Worm (Caenorhabditis elegans): ENCODE results near the gene srd-49.

ce11 chrV:10065679-10066078 is 28.8 kb upstream of the srd-49 start:
- no peak for TF ChIP-seq sem-4 (tag; optimal IDR thresholded peaks at IDR 0.05)
- no peak for TF ChIP-seq snpc-4 (tag; optimal IDR thresholded peaks at IDR 0.05)
- no peak for TF ChIP-seq nhr-77 (tag; optimal IDR thresholded peaks at IDR 0.05)
- no peak for TF ChIP-seq nhr-23 (tag; optimal IDR thresholded peaks at IDR 0.05)
- no peak for TF ChIP-seq unc-62 (GFP tag; optimal IDR thresholded peaks at IDR 0.05)
- no peak for TF ChIP-seq ceh-82 (tag; optimal IDR thresholded peaks at IDR 0.05)
- TF ChIP-seq mdl-1 (tag; optimal IDR thresholded peaks at IDR 0.05) = no peak
- TF ChIP-seq lin-39 (tag; optimal IDR thresholded peaks at IDR 0.05) = no peak

Measured in whole organism, L2 larva.